Fruit fly (Drosophila melanogaster): ENCODE measurements around the gene CG31287.

DNA sequence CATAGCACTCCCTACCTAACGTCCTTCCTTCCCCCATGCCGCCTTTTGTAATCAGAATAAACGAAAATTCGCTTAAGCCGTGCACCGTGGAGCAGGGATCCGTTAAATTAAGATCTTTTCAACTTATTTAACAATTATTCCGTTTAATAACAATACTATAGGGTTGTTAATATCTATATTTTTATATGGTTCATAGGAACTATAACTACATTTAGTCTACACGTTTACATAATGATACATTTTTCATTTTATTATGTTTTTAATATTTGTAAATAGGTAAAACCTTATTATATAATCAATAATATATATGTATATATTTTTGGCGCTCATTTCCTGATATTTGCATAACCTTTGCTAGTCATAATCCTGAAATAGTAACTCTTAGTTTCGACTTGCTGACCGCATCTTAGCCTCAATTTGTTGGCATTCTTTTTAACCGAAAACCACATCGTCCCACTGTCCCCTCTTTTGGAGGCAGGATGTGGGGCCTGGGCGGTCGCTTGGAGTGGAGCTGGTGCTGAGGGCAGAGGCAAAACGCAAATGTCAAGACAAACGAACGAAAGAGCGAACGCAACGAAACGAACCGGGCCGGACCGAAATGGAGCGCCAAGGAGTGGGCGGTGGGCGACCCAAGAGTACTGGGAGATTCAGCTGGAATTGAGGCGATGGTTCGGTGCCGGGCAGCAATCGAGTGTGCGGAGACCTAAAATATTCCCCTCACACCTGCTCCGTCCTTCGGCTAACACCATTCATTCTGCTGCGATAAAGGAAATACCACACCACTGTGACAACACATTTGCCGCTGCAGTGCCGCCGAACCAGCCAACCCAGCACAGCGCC lies 6.8 kb downstream of the CG31287 start:
- TF ChIP-seq ttk (optimal IDR thresholded peaks at IDR 0.05) (no peak), psq (optimal IDR thresholded peaks at IDR 0.05) (no peak), Sin3A (optimal IDR thresholded peaks at IDR 0.05) (no peak), Myc (optimal IDR thresholded peaks at IDR 0.05) (no peak), h (optimal IDR thresholded peaks at IDR 0.05) (no peak)

All from Kc167 (cell line).